Worm (Caenorhabditis elegans) whole organism, early embryonic: ENCODE measurements around the gene oig-1.

Experiments used
- B0310.2 ChIP-seq: sonication (generic microtip); optimal IDR thresholded peaks from 2 replicates; lab custom pipeline; 2016; ENCODE audit warnings: mild to moderate bottlenecking, missing genetic modification characterization, missing compliant biosample characterization
- F13C5.2 ChIP-seq: sonication (generic microtip); optimal IDR thresholded peaks from 2 replicates; lab custom pipeline; 2017; ENCODE audit warnings: mild to moderate bottlenecking, missing genetic modification characterization, inconsistent platforms, missing compliant biosample characterization
- aly-1 ChIP-seq: sonication (generic microtip); optimal IDR thresholded peaks from 2 replicates; lab custom pipeline; 2016; ENCODE audit warnings: missing genetic modification characterization, missing compliant biosample characterization
- ama-1 ChIP-seq: fragments of 150-350 bp; optimal IDR thresholded peaks from 2 replicates; lab custom pipeline; 2014
- ceh-13 ChIP-seq: fragments of 200-800 bp; sonication (Bioruptor generic); optimal IDR thresholded peaks from 2 replicates; lab custom pipeline; 2018; ENCODE audit warnings: mild to moderate bottlenecking, missing genetic modification characterization, missing compliant biosample characterization
- ceh-36 ChIP-seq: sonication (generic microtip); optimal IDR thresholded peaks from 2 replicates; lab custom pipeline; 2016; ENCODE audit warnings: missing genetic modification characterization, inconsistent platforms, missing compliant biosample characterization
- ets-7 ChIP-seq: sonication (generic microtip); optimal IDR thresholded peaks from 2 replicates; lab custom pipeline; 2016; ENCODE audit warnings: missing genotype, missing genetic modification characterization, missing compliant biosample characterization
- flt-1 ChIP-seq: fragments of 200-800 bp; sonication (Bioruptor generic); IDR thresholded peaks from 2 replicates; pipeline ENCODE4 v1.3.6; 2022; ENCODE audit warnings: missing genetic modification characterization, missing compliant biosample characterization
- hmbx-1 ChIP-seq: sonication (generic microtip); optimal IDR thresholded peaks from 2 replicates; lab custom pipeline; 2016; ENCODE audit warnings: mild to moderate bottlenecking, missing genetic modification characterization, missing compliant biosample characterization
- hmg-4 ChIP-seq: fragments of 200-800 bp; sonication (Bioruptor generic); optimal IDR thresholded peaks from 2 replicates; lab custom pipeline; 2018; ENCODE audit warnings: mild to moderate bottlenecking, missing genetic modification characterization, missing compliant biosample characterization
- hnd-1 ChIP-seq: sonication (generic microtip); optimal IDR thresholded peaks from 2 replicates; lab custom pipeline; 2016; ENCODE audit warnings: missing genetic modification characterization, missing compliant biosample characterization
- pes-1 ChIP-seq: fragments of 200-800 bp; sonication (Bioruptor generic); IDR thresholded peaks from 2 replicates; pipeline ENCODE4 v1.3.6; 2022; ENCODE audit warnings: missing genetic modification reagents, missing genetic modification characterization, missing compliant biosample characterization
- scrt-1 ChIP-seq: fragments of 200-800 bp; sonication (Bioruptor generic); IDR thresholded peaks from 2 replicates; pipeline ENCODE4 v1.3.6; 2022; ENCODE audit warnings: missing genetic modification characterization, missing compliant biosample characterization
- sea-1 ChIP-seq: fragments of 200-800 bp; sonication (Bioruptor generic); conservative IDR thresholded peaks from 2 replicates; pipeline ENCODE4 v1.3.6; 2022; ENCODE audit warnings: missing genetic modification characterization, missing compliant biosample characterization
- tbx-11 ChIP-seq: fragments of 200-800 bp; sonication (Bioruptor generic); IDR thresholded peaks from 2 replicates; pipeline ENCODE4 v1.3.6; 2022; ENCODE audit warnings: missing genetic modification characterization, missing compliant biosample characterization
- tbx-37 ChIP-seq: fragments of 200-800 bp; sonication (Bioruptor generic); conservative IDR thresholded peaks from 2 replicates; pipeline ENCODE4 v1.3.6; 2022; ENCODE audit warnings: missing genetic modification reagents, missing genetic modification characterization, missing compliant biosample characterization
- tra-4 ChIP-seq: sonication (generic microtip); optimal IDR thresholded peaks from 2 replicates; lab custom pipeline; 2017; ENCODE audit warnings: missing genetic modification characterization, missing compliant biosample characterization

The oig-1 gene

ce11 chrIII:6495191-6495723 is 30.2 kb downstream of the oig-1 start, which contains the start of gene F23F12.13:
Gene F23F12.13 (plus strand): TSS chrIII:6495673.
- TF ChIP-seq ama-1 (lab: Kevin White, UChicago) = no peak
- TF ChIP-seq hmbx-1 (tag; lab: Kevin White, UChicago) = no peak
- TF ChIP-seq flt-1 (GFP tag; lab: Robert Waterston, UW) = no peak
- TF ChIP-seq B0310.2 (tag; lab: Kevin White, UChicago) = no peak
- TF ChIP-seq sea-1 (GFP tag; lab: Robert Waterston, UW) = no peak
- TF ChIP-seq hmg-4 (GFP tag; lab: Kevin White, UChicago) = no peak
- TF ChIP-seq pes-1 (GFP tag; lab: Robert Waterston, UW) = no peak
- no peak for TF ChIP-seq F13C5.2
- TF ChIP-seq scrt-1 (GFP tag; lab: Robert Waterston, UW) = no peak
- no peak for TF ChIP-seq ceh-13 (GFP tag; lab: Kevin White, UChicago)
- no peak for TF ChIP-seq ceh-36
- no peak for TF ChIP-seq tra-4
- no peak for TF ChIP-seq hnd-1 (tag; lab: Kevin White, UChicago)
- TF ChIP-seq tbx-37 = no peak
- no peak for TF ChIP-seq tbx-11 (GFP tag; lab: Robert Waterston, UW)
- no peak for TF ChIP-seq ets-7 (tag; lab: Kevin White, UChicago)
- TF ChIP-seq aly-1 (tag; lab: Kevin White, UChicago) = no peak

ce11 chrIII:6492807-6493206 is 32.6 kb downstream of the oig-1 start, which contains the start of gene srb-11:
Gene srb-11 (minus strand): TSS chrIII:6492907.
- TF ChIP-seq B0310.2 (tag; lab: Kevin White, UChicago) = no peak
- no peak for TF ChIP-seq aly-1 (tag; lab: Kevin White, UChicago)
- no peak for TF ChIP-seq sea-1 (GFP tag; lab: Robert Waterston, UW)
- TF ChIP-seq ceh-13 (GFP tag; lab: Kevin White, UChicago) = no peak
- no peak for TF ChIP-seq tbx-37
- TF ChIP-seq hnd-1 (tag; lab: Kevin White, UChicago) = no peak
- no peak for TF ChIP-seq pes-1 (GFP tag; lab: Robert Waterston, UW)
- TF ChIP-seq ceh-36 = no peak
- TF ChIP-seq tra-4 = no peak
- no peak for TF ChIP-seq ets-7 (tag; lab: Kevin White, UChicago)
- TF ChIP-seq hmg-4 (GFP tag; lab: Kevin White, UChicago) = no peak
- TF ChIP-seq ama-1 (lab: Kevin White, UChicago) = no peak
- no peak for TF ChIP-seq hmbx-1 (tag; lab: Kevin White, UChicago)
- TF ChIP-seq tbx-11 (GFP tag; lab: Robert Waterston, UW) = no peak
- TF ChIP-seq F13C5.2 = no peak
- no peak for TF ChIP-seq scrt-1 (GFP tag; lab: Robert Waterston, UW)

ce11 chrIII:6490989-6491388 is 34.5 kb downstream of the oig-1 start:
- TF ChIP-seq aly-1 (tag; lab: Kevin White, UChicago) = no peak
- TF ChIP-seq tbx-11 (GFP tag; lab: Robert Waterston, UW) = no peak
- no peak for TF ChIP-seq B0310.2 (tag; lab: Kevin White, UChicago)
- no peak for TF ChIP-seq tbx-37
- no peak for TF ChIP-seq F13C5.2
- no peak for TF ChIP-seq hmg-4 (GFP tag; lab: Kevin White, UChicago)
- no peak for TF ChIP-seq flt-1 (GFP tag; lab: Robert Waterston, UW)
- no peak for TF ChIP-seq tra-4
- no peak for TF ChIP-seq ceh-36
- no peak for TF ChIP-seq ama-1 (lab: Kevin White, UChicago)
- TF ChIP-seq hmbx-1 (tag; lab: Kevin White, UChicago) = no peak
- no peak for TF ChIP-seq scrt-1 (GFP tag; lab: Robert Waterston, UW)
- TF ChIP-seq sea-1 (GFP tag; lab: Robert Waterston, UW) = no peak
- TF ChIP-seq ets-7 (tag; lab: Kevin White, UChicago) = no peak
- no peak for TF ChIP-seq ceh-13 (GFP tag; lab: Kevin White, UChicago)
- TF ChIP-seq pes-1 (GFP tag; lab: Robert Waterston, UW) = no peak
- TF ChIP-seq hnd-1 (tag; lab: Kevin White, UChicago) = no peak

ce11 chrIII:6489493-6489892 is 36.0 kb downstream of the oig-1 start, which contains the start of gene rpt-3:
Gene rpt-3 (plus strand): TSS chrIII:6489793.
- TF ChIP-seq flt-1 (GFP tag; lab: Robert Waterston, UW) = no peak
- TF ChIP-seq ets-7 (tag; lab: Kevin White, UChicago) = no peak
- TF ChIP-seq tra-4 = no peak
- TF ChIP-seq ceh-36 = no peak
- no peak for TF ChIP-seq hmg-4 (GFP tag; lab: Kevin White, UChicago)
- TF ChIP-seq scrt-1 (GFP tag; lab: Robert Waterston, UW) = no peak
- no peak for TF ChIP-seq ama-1 (lab: Kevin White, UChicago)
- no peak for TF ChIP-seq tbx-11 (GFP tag; lab: Robert Waterston, UW)
- TF ChIP-seq ceh-13 (GFP tag; lab: Kevin White, UChicago) = no peak
- no peak for TF ChIP-seq B0310.2 (tag; lab: Kevin White, UChicago)
- TF ChIP-seq aly-1 (tag; lab: Kevin White, UChicago) = no peak
- TF ChIP-seq hnd-1 (tag; lab: Kevin White, UChicago) = no peak

- TF ChIP-seq F13C5.2 = no peak
- TF ChIP-seq tbx-11 (GFP tag; lab: Robert Waterston, UW) = no peak
- TF ChIP-seq ceh-13 (GFP tag; lab: Kevin White, UChicago) = no peak
- no peak for TF ChIP-seq aly-1 (tag; lab: Kevin White, UChicago)
- TF ChIP-seq ets-7 (tag; lab: Kevin White, UChicago) = no peak
- TF ChIP-seq scrt-1 (GFP tag; lab: Robert Waterston, UW) = no peak
- TF ChIP-seq hmbx-1 (tag; lab: Kevin White, UChicago) = no peak
- no peak for TF ChIP-seq sea-1 (GFP tag; lab: Robert Waterston, UW)
- no peak for TF ChIP-seq hnd-1 (tag; lab: Kevin White, UChicago)
- no peak for TF ChIP-seq pes-1 (GFP tag; lab: Robert Waterston, UW)
- TF ChIP-seq B0310.2 (tag; lab: Kevin White, UChicago) = no peak
- no peak for TF ChIP-seq ceh-36
Observed at ce11 chrIII:6488916-6489315, 36.5 kb downstream of the oig-1 start.

ce11 chrIII:6482918-6483317 is 42.5 kb downstream of the oig-1 start, which contains the start of gene chtb-2:
Gene chtb-2 (plus strand): TSS chrIII:6483218.
- TF ChIP-seq F13C5.2 = no peak
- TF ChIP-seq tbx-11 (GFP tag; lab: Robert Waterston, UW) = no peak
- no peak for TF ChIP-seq ama-1 (lab: Kevin White, UChicago)

- TF ChIP-seq tra-4 = no peak
- no peak for TF ChIP-seq ets-7 (tag; lab: Kevin White, UChicago)
- TF ChIP-seq hmbx-1 (tag; lab: Kevin White, UChicago) = no peak
- TF ChIP-seq sea-1 (GFP tag; lab: Robert Waterston, UW) = no peak
- TF ChIP-seq hnd-1 (tag; lab: Kevin White, UChicago) = no peak
- no peak for TF ChIP-seq aly-1 (tag; lab: Kevin White, UChicago)
- no peak for TF ChIP-seq pes-1 (GFP tag; lab: Robert Waterston, UW)
- no peak for TF ChIP-seq ama-1 (lab: Kevin White, UChicago)
- TF ChIP-seq hmg-4 (GFP tag; lab: Kevin White, UChicago) = no peak
- TF ChIP-seq scrt-1 (GFP tag; lab: Robert Waterston, UW) = no peak
- TF ChIP-seq ceh-13 (GFP tag; lab: Kevin White, UChicago) = no peak
- no peak for TF ChIP-seq tbx-11 (GFP tag; lab: Robert Waterston, UW)
- TF ChIP-seq ceh-36 = no peak
- no peak for TF ChIP-seq tbx-37
- TF ChIP-seq flt-1 (GFP tag; lab: Robert Waterston, UW) = no peak
- TF ChIP-seq B0310.2 (tag; lab: Kevin White, UChicago) = no peak
Observed at ce11 chrIII:6479439-6479838, 46.0 kb downstream of the oig-1 start.
